Fruit fly (Drosophila melanogaster) whole organism, embryonic: ENCODE data around the gene CG8952.
A peak's percentile ranks its signal among the peaks of the same experiment; 100 is the strongest.

ENCODE experiments used
- B-H1 ChIP-seq: fragments of 200-800 bp; sonication (Bioruptor generic); IDR thresholded peaks from 3 replicates; pipeline ENCODE4 v1.3.6; 2022; ENCODE audit warnings: missing biosample characterization, missing genetic modification characterization
- Blimp-1 ChIP-seq: fragments of 200-800 bp; sonication (Bioruptor generic); optimal IDR thresholded peaks from 3 replicates; lab custom pipeline; 2018; ENCODE audit warnings: missing biosample characterization, missing genetic modification characterization, mild to moderate bottlenecking, moderate library complexity, missing genetic modification reagents
- CG10366 ChIP-seq: fragments of 200-800 bp; sonication (Bioruptor generic); IDR thresholded peaks from 2 replicates; pipeline ENCODE4 v1.3.6; 2022; ENCODE audit warnings: missing biosample characterization, missing genetic modification characterization
- CG10959 ChIP-seq: fragments of 200-800 bp; sonication (Bioruptor generic); IDR thresholded peaks from 2 replicates; pipeline ENCODE4 v1.3.6; 2022; ENCODE audit warnings: missing biosample characterization, missing genetic modification characterization
- CG11504 ChIP-seq: fragments of 200-800 bp; sonication (Bioruptor generic); optimal IDR thresholded peaks from 3 replicates; lab custom pipeline; 2019; ENCODE audit warnings: missing biosample characterization, mild to moderate bottlenecking, missing genetic modification characterization, moderate library complexity
- CG1233 ChIP-seq: fragments of 200-800 bp; sonication (Bioruptor generic); optimal IDR thresholded peaks from 4 replicates; lab custom pipeline; 2018; ENCODE audit warnings: missing biosample characterization, mild to moderate bottlenecking, missing genetic modification characterization
- CG14441 ChIP-seq: fragments of 200-800 bp; sonication (Bioruptor generic); IDR thresholded peaks from 2 replicates; pipeline ENCODE4 v1.3.6; 2022; ENCODE audit warnings: missing biosample characterization, missing genetic modification characterization
- CG14667 ChIP-seq: fragments of 200-800 bp; sonication (Bioruptor generic); IDR thresholded peaks from 2 replicates; pipeline ENCODE4 v1.3.6; 2022; ENCODE audit warnings: missing biosample characterization, missing genetic modification characterization
- CG15514 ChIP-seq: fragments of 200-800 bp; sonication (Bioruptor generic); optimal IDR thresholded peaks from 3 replicates; lab custom pipeline; 2017; ENCODE audit warnings: missing biosample characterization, missing genetic modification characterization, mild to moderate bottlenecking, moderate library complexity, missing genetic modification reagents
- CG1792 ChIP-seq: fragments of 200-800 bp; sonication (Bioruptor generic); optimal IDR thresholded peaks from 2 replicates; lab custom pipeline; 2016; ENCODE audit warnings: missing biosample characterization, missing genetic modification characterization
- CG18476 ChIP-seq: fragments of 200-800 bp; sonication (Bioruptor generic); optimal IDR thresholded peaks from 2 replicates; lab custom pipeline; 2016; ENCODE audit warnings: missing biosample characterization, mild to moderate bottlenecking, missing genetic modification characterization
- CG2202 ChIP-seq: fragments of 200-800 bp; sonication (Bioruptor generic); optimal IDR thresholded peaks from 2 replicates; lab custom pipeline; 2018; ENCODE audit warnings: missing biosample characterization, mild to moderate bottlenecking, missing genetic modification characterization
- CG30403 ChIP-seq: fragments of 200-800 bp; sonication (Bioruptor generic); optimal IDR thresholded peaks from 3 replicates; lab custom pipeline; 2016; ENCODE audit warnings: missing biosample characterization, missing genetic modification characterization
- CG30431 ChIP-seq: fragments of 200-800 bp; sonication (Bioruptor generic); optimal IDR thresholded peaks from 2 replicates; lab custom pipeline; 2017; ENCODE audit warnings: missing biosample characterization, missing genetic modification characterization
- CG31441 ChIP-seq: fragments of 200-800 bp; sonication (Bioruptor generic); IDR thresholded peaks from 2 replicates; pipeline ENCODE4 v1.3.6; 2022; ENCODE audit warnings: missing biosample characterization, missing genetic modification characterization
- CG33557 ChIP-seq: fragments of 200-800 bp; sonication (Bioruptor generic); optimal IDR thresholded peaks from 2 replicates; lab custom pipeline; 2019; ENCODE audit warnings: missing biosample characterization, mild to moderate bottlenecking, missing genetic modification characterization, moderate library complexity
- CG34376 ChIP-seq: fragments of 200-800 bp; sonication (Bioruptor generic); optimal IDR thresholded peaks from 2 replicates; lab custom pipeline; 2018; ENCODE audit warnings: missing biosample characterization, mild to moderate bottlenecking, missing genetic modification characterization
- CG4282 ChIP-seq: fragments of 200-800 bp; sonication (Bioruptor generic); optimal IDR thresholded peaks from 2 replicates; lab custom pipeline; 2016; ENCODE audit warnings: missing biosample characterization, missing genetic modification characterization
- CG4360 ChIP-seq: fragments of 200-800 bp; sonication (Bioruptor generic); IDR thresholded peaks from 2 replicates; pipeline ENCODE4 v1.3.6; 2022; ENCODE audit warnings: missing biosample characterization, missing genetic modification characterization
- CG4424 ChIP-seq: fragments of 200-800 bp; sonication (Bioruptor generic); optimal IDR thresholded peaks from 3 replicates; lab custom pipeline; 2016; ENCODE audit warnings: missing biosample characterization, missing genetic modification characterization
- CG6654 ChIP-seq: fragments of 200-800 bp; sonication (Bioruptor generic); optimal IDR thresholded peaks from 2 replicates; lab custom pipeline; 2017; ENCODE audit warnings: missing biosample characterization, mild to moderate bottlenecking, missing genetic modification characterization
- CG6683 ChIP-seq: fragments of 200-800 bp; sonication (Bioruptor generic); optimal IDR thresholded peaks from 2 replicates; lab custom pipeline; 2017; ENCODE audit warnings: missing biosample characterization, mild to moderate bottlenecking, missing genetic modification characterization, missing genetic modification reagents
- CG7786 ChIP-seq: fragments of 200-800 bp; sonication (Bioruptor generic); optimal IDR thresholded peaks from 2 replicates; lab custom pipeline; 2016; ENCODE audit warnings: missing biosample characterization, missing genetic modification characterization
- CG9215 ChIP-seq: fragments of 200-800 bp; sonication (Bioruptor generic); IDR thresholded peaks from 2 replicates; pipeline ENCODE4 v1.3.6; 2022; ENCODE audit warnings: missing biosample characterization, missing genetic modification characterization
- CG9609 ChIP-seq: fragments of 200-800 bp; sonication (Bioruptor generic); optimal IDR thresholded peaks from 3 replicates; lab custom pipeline; 2016; ENCODE audit warnings: missing biosample characterization, missing genetic modification characterization
- Doc2 ChIP-seq: fragments of 200-800 bp; sonication (Bioruptor generic); IDR thresholded peaks from 2 replicates; pipeline ENCODE4 v1.3.6; 2022; ENCODE audit warnings: missing biosample characterization, missing genetic modification characterization
- Fer2 ChIP-seq: fragments of 200-800 bp; sonication (Bioruptor generic); optimal IDR thresholded peaks from 2 replicates; lab custom pipeline; 2018; ENCODE audit warnings: missing biosample characterization, mild to moderate bottlenecking, missing genetic modification characterization, moderate library complexity
- H15 ChIP-seq: fragments of 200-800 bp; sonication (Bioruptor generic); IDR thresholded peaks from 3 replicates; pipeline ENCODE4 v1.3.6; 2022; ENCODE audit warnings: missing biosample characterization, missing genetic modification characterization
- HLH4C ChIP-seq: fragments of 200-800 bp; sonication (Bioruptor generic); IDR thresholded peaks from 3 replicates; pipeline ENCODE4 v1.3.6; 2022; ENCODE audit warnings: missing biosample characterization, missing genetic modification characterization; ENCODE audit not compliant: partially characterized antibody
- Hr3 ChIP-seq: fragments of 200-800 bp; sonication (Bioruptor generic); optimal IDR thresholded peaks from 3 replicates; lab custom pipeline; 2016; ENCODE audit warnings: missing biosample characterization, missing genetic modification characterization
- Jarid2 ChIP-seq: fragments of 200-800 bp; sonication (Bioruptor generic); optimal IDR thresholded peaks from 3 replicates; lab custom pipeline; 2017; ENCODE audit warnings: mild to moderate bottlenecking, missing biosample characterization, missing genetic modification reagents, missing genetic modification characterization
- Opbp ChIP-seq: fragments of 200-800 bp; sonication (Bioruptor generic); IDR thresholded peaks from 3 replicates; pipeline ENCODE4 v1.3.6; 2022; ENCODE audit warnings: missing biosample characterization, missing genetic modification characterization; ENCODE audit not compliant: partially characterized antibody
- Pdp1 ChIP-seq, 2 experiments: fragments of 200-800 bp; sonication (Bioruptor generic); optimal IDR thresholded peaks; 3 replicates each; lab custom pipeline; 2016; ENCODE audit warnings: missing biosample characterization in 2 of 2, missing genetic modification characterization in 2 of 2, mild to moderate bottlenecking in 1 of 2, moderate library complexity in 1 of 2
- Scr ChIP-seq: fragments of 200-800 bp; sonication (Bioruptor generic); IDR thresholded peaks from 2 replicates; pipeline ENCODE4 v1.3.6; 2022; ENCODE audit warnings: missing biosample characterization, missing genetic modification characterization; ENCODE audit not compliant: partially characterized antibody
- Side ChIP-seq: fragments of 200-800 bp; sonication (Bioruptor generic); optimal IDR thresholded peaks from 2 replicates; lab custom pipeline; 2016; ENCODE audit warnings: missing biosample characterization, missing genetic modification characterization
- Xbp1 ChIP-seq: fragments of 200-800 bp; sonication (Bioruptor generic); optimal IDR thresholded peaks from 3 replicates; lab custom pipeline; 2016; ENCODE audit warnings: missing biosample characterization, mild to moderate bottlenecking, missing genetic modification characterization
- ac ChIP-seq: fragments of 200-800 bp; sonication (Bioruptor generic); optimal IDR thresholded peaks from 3 replicates; lab custom pipeline; 2017; ENCODE audit warnings: missing biosample characterization, mild to moderate bottlenecking, missing genetic modification characterization
- bcd ChIP-seq: fragments of 200-800 bp; sonication (Bioruptor generic); optimal IDR thresholded peaks from 2 replicates; lab custom pipeline; 2017; ENCODE audit warnings: missing biosample characterization, mild to moderate bottlenecking, missing genetic modification characterization
- ci ChIP-seq: fragments of 200-800 bp; sonication (Bioruptor generic); IDR thresholded peaks from 3 replicates; pipeline ENCODE4 v1.3.6; 2022; ENCODE audit warnings: missing biosample characterization, missing genetic modification characterization
- crc ChIP-seq: fragments of 200-800 bp; sonication (Bioruptor generic); optimal IDR thresholded peaks from 2 replicates; lab custom pipeline; 2016; ENCODE audit warnings: missing biosample characterization, missing genetic modification characterization
- disco-r ChIP-seq: fragments of 200-800 bp; sonication (Bioruptor generic); optimal IDR thresholded peaks from 2 replicates; lab custom pipeline; 2016; ENCODE audit warnings: missing biosample characterization, missing genetic modification characterization
- kah ChIP-seq: fragments of 200-800 bp; sonication (Bioruptor generic); optimal IDR thresholded peaks from 2 replicates; lab custom pipeline; 2018; ENCODE audit warnings: missing biosample characterization, mild to moderate bottlenecking, missing genetic modification characterization
- mirr ChIP-seq: fragments of 200-800 bp; sonication (Bioruptor generic); optimal IDR thresholded peaks from 3 replicates; lab custom pipeline; 2018; ENCODE audit warnings: missing biosample characterization, mild to moderate bottlenecking, missing genetic modification characterization
- nau ChIP-seq: fragments of 200-800 bp; sonication (Bioruptor generic); optimal IDR thresholded peaks from 3 replicates; lab custom pipeline; 2017; ENCODE audit warnings: missing biosample characterization, mild to moderate bottlenecking, missing genetic modification characterization, missing genetic modification reagents
- pita ChIP-seq: fragments of 200-800 bp; sonication (Bioruptor generic); optimal IDR thresholded peaks from 2 replicates; lab custom pipeline; 2017; ENCODE audit warnings: missing biosample characterization, mild to moderate bottlenecking, missing genetic modification characterization
- sna ChIP-seq: fragments of 200-800 bp; sonication (Bioruptor generic); IDR thresholded peaks from 2 replicates; pipeline ENCODE4 v1.3.6; 2022; ENCODE audit warnings: missing biosample characterization, missing genetic modification characterization; ENCODE audit not compliant: partially characterized antibody
- so ChIP-seq: fragments of 200-800 bp; sonication (Bioruptor generic); IDR thresholded peaks from 3 replicates; pipeline ENCODE4 v1.3.6; 2022; ENCODE audit warnings: missing biosample characterization, missing genetic modification characterization
- sug ChIP-seq: fragments of 200-800 bp; optimal IDR thresholded peaks from 2 replicates; lab custom pipeline; 2019; ENCODE audit warnings: missing biosample characterization, mild to moderate bottlenecking, missing genetic modification characterization, moderate library complexity
- trem ChIP-seq: fragments of 200-800 bp; optimal IDR thresholded peaks from 3 replicates; lab custom pipeline; 2019; ENCODE audit warnings: missing biosample characterization, mild to moderate bottlenecking, missing genetic modification characterization, moderate library complexity
- tup ChIP-seq: fragments of 200-800 bp; sonication (Bioruptor generic); optimal IDR thresholded peaks from 2 replicates; lab custom pipeline; 2016; ENCODE audit warnings: missing biosample characterization, mild to moderate bottlenecking, missing genetic modification characterization, moderate library complexity

The CG8952 gene

dm6 chrX:15740288-15740726, 25.9 kb downstream of the CG8952 start (continued):
- TF ChIP-seq H15 (GFP tag; lab: Robert Waterston, UW) (0 out of 3 replicates have a peak, but pooled peaks have one; percentile 44), bcd (GFP tag; lab: Kevin White, UChicago) (peak; percentile 60), sug (tag; lab: Kevin White, UChicago) (peak; percentile 54), mirr (GFP tag; lab: Kevin White, UChicago) (peak; percentile 77), trem (no peak), CG10366 (GFP tag; lab: Robert Waterston, UW) (peak; percentile 80), nau (GFP tag; lab: Kevin White, UChicago) (no peak), disco-r (GFP tag; lab: Kevin White, UChicago) (no peak), CG14667 (peak; percentile 60), Scr (no peak), B-H1 (GFP tag; lab: Robert Waterston, UW) (peak; percentile 69), CG34376 (peak; percentile 66), CG15514 (GFP tag; lab: Kevin White, UChicago) (peak; percentile 79), CG7786 (peak; percentile 66), Blimp-1 (GFP tag; lab: Kevin White, UChicago) (peak; percentile 48), CG30431 (GFP tag; lab: Kevin White, UChicago) (peak; percentile 41), ac (no peak), CG4282 (GFP tag; lab: Kevin White, UChicago) (no peak), Side (GFP tag; lab: Kevin White, UChicago) (peak; percentile 39), CG11504 (tag; lab: Kevin White, UChicago) (peak; percentile 74), CG4424 (GFP tag; lab: Kevin White, UChicago) (peak; percentile 19), so (GFP tag; lab: Robert Waterston, UW) (0 out of 3 replicates have a peak, but pooled peaks have one; percentile 31), CG2202 (tag; lab: Kevin White, UChicago) (no peak), CG18476 (GFP tag; lab: Kevin White, UChicago) (no peak), crc (GFP tag; lab: Kevin White, UChicago) (peak; percentile 22), CG1792 (peak; percentile 29), Doc2 (GFP tag; lab: Robert Waterston, UW) (no peak), CG4360 (no peak), pita (GFP tag; lab: Kevin White, UChicago) (no peak), CG33557 (GFP tag; lab: Kevin White, UChicago) (no peak), CG9609 (GFP tag; lab: Kevin White, UChicago) (peak; percentile 42), Opbp (no peak), tup (GFP tag; lab: Kevin White, UChicago) (no peak), Pdp1 (GFP tag; optimal IDR thresholded peaks at IDR 0.05; lab: Kevin White, UChicago) (peak; percentile 58 to 63), Hr3 (GFP tag; lab: Kevin White, UChicago) (peak; percentile 41), sna (GFP tag; lab: Robert Waterston, UW) (no peak), CG6654 (no peak), Jarid2 (GFP tag; lab: Kevin White, UChicago) (no peak), CG9215 (GFP tag; lab: Robert Waterston, UW) (peak; percentile 71), CG30403 (GFP tag; lab: Kevin White, UChicago) (peak; percentile 67), CG10959 (GFP tag; lab: Robert Waterston, UW) (peak; percentile 46; the same call in 1 of the 2 replicates), CG1233 (peak; percentile 46), Xbp1 (GFP tag; lab: Kevin White, UChicago) (peak; percentile 66), Fer2 (peak; percentile 54), HLH4C (GFP tag; lab: Robert Waterston, UW) (no peak), kah (GFP tag; lab: Kevin White, UChicago) (peak; percentile 23), CG31441 (GFP tag; lab: Robert Waterston, UW) (peak; percentile 62; the same call in 1 of the 2 replicates), CG14441 (GFP tag; lab: Robert Waterston, UW) (peak; percentile 84), CG6683 (GFP tag; lab: Kevin White, UChicago) (peak; percentile 63), ci (peak; percentile 85)
